Fruit fly (Drosophila melanogaster) whole organism, embryonic: ENCODE results near the gene fred.
A peak's percentile ranks its signal among the peaks of the same experiment; 100 is the strongest.

Experiments used
- Adf1 ChIP-seq: fragments of 200-800 bp; sonication (Bioruptor generic); IDR thresholded peaks from 2 replicates; pipeline ENCODE4 v1.3.6; 2022; ENCODE audit warnings: missing biosample characterization, missing genetic modification characterization
- Aef1 ChIP-seq: fragments of 200-800 bp; sonication (Bioruptor generic); IDR thresholded peaks from 3 replicates; pipeline ENCODE4 v1.3.6; 2022; ENCODE audit warnings: missing biosample characterization, missing genetic modification characterization
- CG10147 ChIP-seq: fragments of 200-800 bp; sonication (Bioruptor generic); optimal IDR thresholded peaks from 2 replicates; lab custom pipeline; 2019; ENCODE audit warnings: missing biosample characterization, mild to moderate bottlenecking, missing genetic modification characterization, moderate library complexity
- CG10321 ChIP-seq: fragments of 200-800 bp; sonication (Bioruptor generic); IDR thresholded peaks from 2 replicates; pipeline ENCODE4 v1.3.6; 2022; ENCODE audit warnings: missing biosample characterization, missing genetic modification characterization
- CG13296 ChIP-seq: fragments of 200-800 bp; sonication (Bioruptor generic); optimal IDR thresholded peaks from 3 replicates; lab custom pipeline; 2018; ENCODE audit warnings: missing biosample characterization, mild to moderate bottlenecking, missing genetic modification characterization
- CG14014 ChIP-seq: fragments of 200-800 bp; sonication (Bioruptor generic); IDR thresholded peaks from 2 replicates; pipeline ENCODE4 v1.3.6; 2022; ENCODE audit warnings: missing biosample characterization, missing genetic modification characterization
- CG15073 ChIP-seq: fragments of 200-800 bp; sonication (Bioruptor generic); optimal IDR thresholded peaks from 2 replicates; lab custom pipeline; 2016; ENCODE audit warnings: missing biosample characterization, missing genetic modification characterization
- CG15479 ChIP-seq: fragments of 200-800 bp; sonication (Bioruptor generic); optimal IDR thresholded peaks from 3 replicates; lab custom pipeline; 2019; ENCODE audit warnings: missing biosample characterization, mild to moderate bottlenecking, missing genetic modification characterization, moderate library complexity
- CG17186 ChIP-seq: fragments of 200-800 bp; sonication (Bioruptor generic); optimal IDR thresholded peaks from 3 replicates; lab custom pipeline; 2017; ENCODE audit warnings: missing biosample characterization, missing genetic modification reagents, missing genetic modification characterization
- CG17359 ChIP-seq: fragments of 200-800 bp; sonication (Bioruptor generic); optimal IDR thresholded peaks from 3 replicates; lab custom pipeline; 2018; ENCODE audit warnings: missing biosample characterization, mild to moderate bottlenecking, missing genetic modification characterization, moderate library complexity
- CG17385 ChIP-seq: fragments of 200-800 bp; sonication (Bioruptor generic); optimal IDR thresholded peaks from 3 replicates; lab custom pipeline; 2018; ENCODE audit warnings: missing biosample characterization, mild to moderate bottlenecking, missing genetic modification characterization
- CG17612 ChIP-seq: fragments of 200-800 bp; sonication (Bioruptor generic); IDR thresholded peaks from 2 replicates; pipeline ENCODE4 v1.3.6; 2022; ENCODE audit warnings: missing biosample characterization, missing genetic modification characterization
- CG43689 ChIP-seq: fragments of 200-800 bp; sonication (Bioruptor generic); IDR thresholded peaks from 2 replicates; pipeline ENCODE4 v1.3.6; 2022; ENCODE audit warnings: missing biosample characterization, missing genetic modification characterization
- CG4854 ChIP-seq: fragments of 200-800 bp; sonication (Bioruptor generic); optimal IDR thresholded peaks from 2 replicates; lab custom pipeline; 2016; ENCODE audit warnings: missing biosample characterization, missing genetic modification characterization, inconsistent platforms
- CG6254 ChIP-seq: fragments of 200-800 bp; sonication (Bioruptor generic); optimal IDR thresholded peaks from 3 replicates; lab custom pipeline; 2017; ENCODE audit warnings: mild to moderate bottlenecking, missing biosample characterization, missing genetic modification reagents, missing genetic modification characterization
- CG8290 ChIP-seq, 3 experiments: fragments of 200-800 bp; sonication (Bioruptor generic); optimal IDR thresholded peaks; 2 replicates each; lab custom pipeline; 2016 to 2019; ENCODE audit warnings: missing biosample characterization in 3 of 3, missing genetic modification characterization in 3 of 3, mild to moderate bottlenecking in 2 of 3, moderate library complexity in 1 of 3
- CG9215 ChIP-seq: fragments of 200-800 bp; sonication (Bioruptor generic); IDR thresholded peaks from 2 replicates; pipeline ENCODE4 v1.3.6; 2022; ENCODE audit warnings: missing biosample characterization, missing genetic modification characterization
- CG9817 ChIP-seq: fragments of 200-800 bp; sonication (Bioruptor generic); optimal IDR thresholded peaks from 2 replicates; lab custom pipeline; 2018; ENCODE audit warnings: missing biosample characterization, mild to moderate bottlenecking, missing genetic modification characterization, moderate library complexity
- Dek ChIP-seq: fragments of 200-800 bp; sonication (Bioruptor generic); optimal IDR thresholded peaks from 3 replicates; lab custom pipeline; 2019; ENCODE audit warnings: missing biosample characterization, mild to moderate bottlenecking, missing genetic modification characterization, moderate library complexity
- Dip2 ChIP-seq: fragments of 200-800 bp; sonication (Bioruptor generic); IDR thresholded peaks from 2 replicates; pipeline ENCODE4 v1.3.6; 2022; ENCODE audit warnings: missing biosample characterization, missing genetic modification characterization
- Dll ChIP-seq: fragments of 200-800 bp; sonication (Bioruptor generic); IDR thresholded peaks from 4 replicates; pipeline ENCODE4 v1.3.6; 2022; ENCODE audit warnings: missing biosample characterization, missing genetic modification characterization; ENCODE audit not compliant: partially characterized antibody
- Drgx ChIP-seq: fragments of 200-800 bp; sonication (Bioruptor generic); IDR thresholded peaks from 2 replicates; pipeline ENCODE4 v1.3.6; 2022; ENCODE audit warnings: missing biosample characterization, missing genetic modification characterization
- Fer1 ChIP-seq: fragments of 200-800 bp; sonication (Bioruptor generic); optimal IDR thresholded peaks from 2 replicates; lab custom pipeline; 2017; ENCODE audit warnings: missing biosample characterization, mild to moderate bottlenecking, missing genetic modification characterization
- GATAe ChIP-seq: fragments of 200-800 bp; sonication (Bioruptor generic); conservative IDR thresholded peaks from 2 replicates; pipeline ENCODE4 v1.3.6; 2022; ENCODE audit warnings: missing biosample characterization, missing genetic modification characterization
- HmgZ ChIP-seq: fragments of 200-800 bp; sonication (Bioruptor generic); optimal IDR thresholded peaks from 2 replicates; lab custom pipeline; 2018; ENCODE audit warnings: missing biosample characterization, mild to moderate bottlenecking, missing genetic modification characterization
- Med ChIP-seq: fragments of 200-800 bp; sonication (Bioruptor generic); peaks from one replicate; lab custom pipeline; 2016; ENCODE audit warnings: missing biosample characterization, missing genetic modification characterization, mild to moderate bottlenecking, inconsistent platforms, moderate library complexity
- Nf-YA ChIP-seq: fragments of 200-800 bp; sonication (Bioruptor generic); IDR thresholded peaks from 2 replicates; pipeline ENCODE4 v1.3.6; 2022; ENCODE audit warnings: missing biosample characterization, missing genetic modification characterization
- Oli ChIP-seq: fragments of 200-800 bp; sonication (Bioruptor generic); optimal IDR thresholded peaks from 2 replicates; lab custom pipeline; 2018; ENCODE audit warnings: missing biosample characterization, mild to moderate bottlenecking, missing genetic modification characterization, moderate library complexity
- Optix ChIP-seq: fragments of 200-800 bp; sonication (Bioruptor generic); IDR thresholded peaks from 3 replicates; pipeline ENCODE4 v1.3.6; 2022; ENCODE audit warnings: missing biosample characterization, missing genetic modification characterization
- Rx ChIP-seq: fragments of 200-800 bp; sonication (Bioruptor generic); IDR thresholded peaks from 2 replicates; pipeline ENCODE4 v1.3.6; 2022; ENCODE audit warnings: missing biosample characterization, missing genetic modification characterization
- Trl ChIP-seq, 3 experiments: fragments of >200 bp in 2 of 3; fragments of 200-800 bp in 1 of 3; sonication (Bioruptor generic) in 1 of 3; optimal IDR thresholded peaks; 2 replicates in 1 of 3; 3 replicates in 2 of 3; lab custom pipeline; 2016 to 2017; ENCODE audit warnings: missing biosample characterization in 1 of 3, missing genetic modification characterization in 1 of 3
- Xrp1 ChIP-seq: fragments of 200-800 bp; sonication (Bioruptor generic); IDR thresholded peaks from 2 replicates; pipeline ENCODE4 v1.3.6; 2022; ENCODE audit warnings: missing biosample characterization, missing genetic modification characterization
- bab2 ChIP-seq: fragments of 200-800 bp; sonication (Bioruptor generic); optimal IDR thresholded peaks from 2 replicates; lab custom pipeline; 2016; ENCODE audit warnings: missing biosample characterization, missing genetic modification characterization
- en ChIP-seq: fragments of 200-800 bp; sonication (Bioruptor generic); optimal IDR thresholded peaks from 2 replicates; lab custom pipeline; 2016; ENCODE audit warnings: missing biosample characterization, missing genetic modification characterization
- fd96Cb ChIP-seq: fragments of 200-800 bp; sonication (Bioruptor generic); optimal IDR thresholded peaks from 2 replicates; lab custom pipeline; 2018; ENCODE audit warnings: missing biosample characterization, mild to moderate bottlenecking, missing genetic modification characterization, moderate library complexity
- fru ChIP-seq: fragments of >200 bp; optimal IDR thresholded peaks from 2 replicates; lab custom pipeline; 2017
- gcm2 ChIP-seq: fragments of 200-800 bp; sonication (Bioruptor generic); optimal IDR thresholded peaks from 2 replicates; lab custom pipeline; 2016; ENCODE audit warnings: missing biosample characterization, missing genetic modification characterization
- grn ChIP-seq: fragments of 200-800 bp; sonication (Bioruptor generic); optimal IDR thresholded peaks from 3 replicates; lab custom pipeline; 2017; ENCODE audit warnings: missing biosample characterization, missing genetic modification characterization
- gro ChIP-seq: fragments of 200-800 bp; sonication (Bioruptor generic); optimal IDR thresholded peaks from 2 replicates; lab custom pipeline; 2016; ENCODE audit warnings: missing biosample characterization, missing genetic modification characterization
- lilli ChIP-seq: fragments of 200-800 bp; sonication (Bioruptor generic); optimal IDR thresholded peaks from 3 replicates; lab custom pipeline; 2016; ENCODE audit warnings: missing biosample characterization, missing genetic modification characterization
- mld ChIP-seq: fragments of 200-800 bp; sonication (Bioruptor generic); IDR thresholded peaks from 3 replicates; pipeline ENCODE4 v1.3.6; 2022; ENCODE audit warnings: missing biosample characterization, missing genetic modification characterization; ENCODE audit not compliant: partially characterized antibody
- nom ChIP-seq: fragments of 200-800 bp; sonication (Bioruptor generic); optimal IDR thresholded peaks from 2 replicates; lab custom pipeline; 2017; ENCODE audit warnings: missing biosample characterization, missing genetic modification characterization, mild to moderate bottlenecking, moderate library complexity, missing genetic modification reagents
- phol ChIP-seq: fragments of 200-800 bp; sonication (Bioruptor generic); optimal IDR thresholded peaks from 3 replicates; lab custom pipeline; 2018; ENCODE audit warnings: missing biosample characterization, mild to moderate bottlenecking, missing genetic modification characterization, moderate library complexity
- scrt ChIP-seq: fragments of 200-800 bp; sonication (Bioruptor generic); optimal IDR thresholded peaks from 2 replicates; lab custom pipeline; 2018; ENCODE audit warnings: missing biosample characterization, mild to moderate bottlenecking, missing genetic modification characterization, moderate library complexity
- sens-2 ChIP-seq: fragments of 200-800 bp; sonication (Bioruptor generic); IDR thresholded peaks from 2 replicates; pipeline ENCODE4 v1.3.6; 2022; ENCODE audit warnings: missing biosample characterization, missing genetic modification characterization
- shn ChIP-seq: fragments of 200-800 bp; sonication (Bioruptor generic); optimal IDR thresholded peaks from 3 replicates; lab custom pipeline; 2016; ENCODE audit warnings: missing biosample characterization, missing genetic modification characterization
- slbo ChIP-seq: fragments of 200-800 bp; sonication (Bioruptor generic); IDR thresholded peaks from 2 replicates; pipeline ENCODE4 v1.3.6; 2022; ENCODE audit warnings: missing biosample characterization, missing genetic modification characterization
- stc ChIP-seq: fragments of 200-800 bp; sonication (Bioruptor generic); IDR thresholded peaks from 2 replicates; pipeline ENCODE4 v1.3.6; 2022; ENCODE audit warnings: missing biosample characterization, missing genetic modification characterization
- trh ChIP-seq: fragments of 200-800 bp; sonication (Bioruptor generic); optimal IDR thresholded peaks from 2 replicates; lab custom pipeline; 2016; ENCODE audit warnings: missing biosample characterization, missing genetic modification characterization
- yki ChIP-seq: fragments of >200 bp; optimal IDR thresholded peaks from 3 replicates; lab custom pipeline; 2018
- zen2 ChIP-seq: fragments of 200-800 bp; sonication (Bioruptor generic); IDR thresholded peaks from 3 replicates; pipeline ENCODE4 v1.3.6; 2022; ENCODE audit warnings: missing biosample characterization, missing genetic modification characterization; ENCODE audit not compliant: partially characterized antibody

Gene fred

DNA sequence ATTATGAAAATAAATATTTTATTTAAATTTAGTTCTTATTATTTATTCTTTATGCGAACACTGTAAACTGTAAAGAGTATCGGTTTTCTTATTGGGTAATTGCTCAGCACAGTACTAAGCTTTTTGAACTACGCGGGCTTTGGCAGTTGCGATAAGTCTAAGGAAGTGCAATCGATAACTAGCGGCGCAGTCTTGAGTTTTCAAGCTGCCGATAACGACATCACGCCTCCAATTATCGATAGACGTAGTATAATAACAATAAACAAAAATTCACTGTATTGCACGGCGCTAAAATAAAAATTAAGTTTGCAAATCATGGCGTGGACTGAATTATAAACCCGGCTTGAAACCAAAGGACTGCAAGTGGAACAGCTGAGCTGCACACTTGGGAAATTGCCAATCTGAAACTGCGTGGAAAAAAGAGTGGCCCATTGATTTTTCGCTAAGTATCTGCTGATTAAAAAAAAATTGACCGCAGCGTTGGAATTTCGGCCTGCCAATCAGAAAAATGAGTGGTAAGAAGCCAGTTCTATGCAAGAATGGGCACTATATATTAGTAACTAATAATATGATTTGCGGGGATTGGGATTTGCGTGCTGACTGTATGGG is 123.9 kb downstream of the fred start, which contains the start of gene Cep97 (continued):
- TF ChIP-seq Xrp1 (GFP tag; lab: Robert Waterston, UW) (no peak), gro (no peak), Med (peak; percentile 29), Aef1 (GFP tag; lab: Robert Waterston, UW) (no peak), CG9215 (GFP tag; lab: Robert Waterston, UW) (no peak), GATAe (GFP tag; lab: Robert Waterston, UW) (no peak), CG17612 (no peak), Dek (tag; lab: Kevin White, UChicago) (no peak), CG8290 (GFP tag; optimal IDR thresholded peaks at IDR 0.05; lab: Kevin White, UChicago) (no peak), CG8290 (tag; optimal IDR thresholded peaks at IDR 0.05; lab: Kevin White, UChicago) (no peak), trh (GFP tag; lab: Kevin White, UChicago) (no peak), CG15073 (GFP tag; lab: Kevin White, UChicago) (no peak), Dip2 (GFP tag; lab: Robert Waterston, UW) (no peak), Rx (GFP tag; lab: Robert Waterston, UW) (no peak), lilli (GFP tag; lab: Kevin White, UChicago) (no peak), Oli (tag; lab: Kevin White, UChicago) (no peak), CG15479 (no peak), nom (GFP tag; lab: Kevin White, UChicago) (no peak), bab2 (GFP tag; lab: Kevin White, UChicago) (no peak), Nf-YA (GFP tag; lab: Robert Waterston, UW) (no peak), phol (no peak), Optix (GFP tag; lab: Robert Waterston, UW) (no peak), CG43689 (no peak), Drgx (GFP tag; lab: Robert Waterston, UW) (no peak), CG17385 (GFP tag; lab: Kevin White, UChicago) (no peak), CG10147 (GFP tag; lab: Kevin White, UChicago) (no peak), zen2 (GFP tag; lab: Robert Waterston, UW) (peak; percentile 91), slbo (GFP tag; lab: Robert Waterston, UW) (no peak), gcm2 (no peak), CG9817 (no peak), Fer1 (no peak), grn (GFP tag; lab: Kevin White, UChicago) (no peak), CG6254 (GFP tag; lab: Kevin White, UChicago) (no peak), shn (GFP tag; lab: Kevin White, UChicago) (no peak), CG17186 (GFP tag; lab: Kevin White, UChicago) (peak; percentile 32), HmgZ (tag; lab: Kevin White, UChicago) (no peak), CG17359 (tag; lab: Kevin White, UChicago) (no peak), fru (lab: Kevin White, UChicago) (no peak), scrt (GFP tag; lab: Kevin White, UChicago) (no peak), mld (GFP tag; lab: Robert Waterston, UW) (peak; percentile 94), CG10321 (no peak), CG4854 (GFP tag; lab: Kevin White, UChicago) (no peak), Dll (peak; percentile 83), yki (lab: Kevin White, UChicago) (no peak), sens-2 (GFP tag; lab: Robert Waterston, UW) (no peak), Adf1 (no peak), fd96Cb (tag; lab: Kevin White, UChicago) (no peak), Trl (optimal IDR thresholded peaks at IDR 0.05; lab: Kevin White, UChicago) (no peak), Trl (GFP tag; optimal IDR thresholded peaks at IDR 0.05; lab: Kevin White, UChicago) (no peak), en (GFP tag; lab: Kevin White, UChicago) (no peak), CG13296 (GFP tag; lab: Kevin White, UChicago) (no peak), stc (GFP tag; lab: Robert Waterston, UW) (no peak), CG14014 (GFP tag; lab: Robert Waterston, UW) (no peak)
